Fruit fly (Drosophila melanogaster): ENCODE measurements around the gene CG9016.

Gene CG9016

DNA sequence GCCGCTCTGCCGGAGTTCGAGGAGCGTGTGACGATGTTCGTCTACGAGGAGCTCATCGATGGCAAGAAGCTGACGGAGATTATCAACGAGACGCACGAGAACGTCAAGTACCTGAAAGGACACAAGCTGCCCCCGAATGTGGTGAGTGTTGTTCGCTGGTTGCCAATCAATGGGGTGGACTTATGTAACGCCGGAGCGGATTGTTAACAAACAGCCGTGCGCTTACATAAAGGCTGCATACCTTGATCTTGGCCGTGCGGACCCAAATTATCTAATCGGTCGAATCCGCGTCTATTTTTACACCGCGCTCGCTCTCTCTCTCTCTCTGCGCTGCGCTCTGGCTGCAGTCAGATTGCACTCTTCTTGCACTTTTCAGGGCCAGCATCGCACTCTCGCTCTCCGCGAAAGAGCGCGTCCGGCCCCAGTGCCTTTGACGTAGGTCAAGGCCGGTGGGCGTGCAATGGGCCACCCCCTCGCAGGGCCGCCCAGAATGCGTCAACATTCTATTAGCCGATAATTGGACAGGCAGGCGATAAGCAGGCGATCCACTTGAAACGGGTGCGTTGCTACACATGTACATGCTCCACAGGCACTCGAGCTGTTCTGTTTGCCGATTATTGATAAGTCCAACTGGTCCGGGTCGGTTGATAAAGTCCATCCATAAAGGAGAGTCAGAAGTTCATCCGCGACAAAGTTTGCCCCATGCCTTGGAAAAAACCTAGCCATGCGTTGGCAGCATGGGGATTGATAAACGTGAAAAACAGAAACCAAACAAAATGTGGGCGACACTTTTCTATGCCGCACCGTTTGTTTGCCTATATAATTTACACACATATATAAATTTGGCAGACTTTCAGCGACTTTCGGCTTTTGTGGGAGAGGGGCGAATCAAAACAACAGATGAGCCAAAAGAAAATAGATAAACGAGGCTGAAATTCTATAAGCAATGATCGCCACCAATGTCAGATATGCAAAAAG is 21.1 kb upstream of the CG9016 start (continued):
- TF ChIP-seq Dref (GFP tag; IDR thresholded peaks at IDR 0.05) (no peak), sc (optimal IDR thresholded peaks at IDR 0.05) (no peak), sc (GFP tag; optimal IDR thresholded peaks at IDR 0.05) (no peak), sug (tag; optimal IDR thresholded peaks at IDR 0.05) (peak; percentile 97), CG43689 (GFP tag; IDR thresholded peaks at IDR 0.05) (no peak), yki (optimal IDR thresholded peaks at IDR 0.05) (peak; percentile 67), CG12219 (GFP tag; optimal IDR thresholded peaks at IDR 0.05) (no peak), CG32532 (GFP tag; IDR thresholded peaks at IDR 0.05) (no peak), CG2202 (tag; optimal IDR thresholded peaks at IDR 0.05) (no peak), Max (GFP tag; optimal IDR thresholded peaks at IDR 0.05) (no peak), mld (GFP tag; IDR thresholded peaks at IDR 0.05; ENCODE audit: partially characterized antibody) (no peak), Eip74EF (GFP tag; optimal IDR thresholded peaks at IDR 0.05) (no peak), zen2 (GFP tag; IDR thresholded peaks at IDR 0.05; ENCODE audit: partially characterized antibody) (peak; percentile 53; the same call in 2 of the 3 replicates), toy (GFP tag; IDR thresholded peaks at IDR 0.05) (no peak), Stat92E (GFP tag; optimal IDR thresholded peaks at IDR 0.05) (no peak), Hmx (GFP tag; optimal IDR thresholded peaks at IDR 0.05) (no peak), HmgD (GFP tag; optimal IDR thresholded peaks at IDR 0.05) (no peak), CG6813 (GFP tag; optimal IDR thresholded peaks at IDR 0.05) (no peak), lab (GFP tag; optimal IDR thresholded peaks at IDR 0.05) (no peak), CG14441 (GFP tag; IDR thresholded peaks at IDR 0.05) (no peak), nerfin-2 (GFP tag; IDR thresholded peaks at IDR 0.05; ENCODE audit: partially characterized antibody) (no peak), CG15514 (GFP tag; optimal IDR thresholded peaks at IDR 0.05) (no peak), CG17568 (GFP tag; optimal IDR thresholded peaks at IDR 0.05) (no peak), CG12155 (GFP tag; optimal IDR thresholded peaks at IDR 0.05) (no peak), Usf (GFP tag; optimal IDR thresholded peaks at IDR 0.05) (no peak), pum (GFP tag; optimal IDR thresholded peaks at IDR 0.05) (no peak), slp2 (GFP tag; optimal IDR thresholded peaks at IDR 0.05) (no peak), CG12942 (GFP tag; optimal IDR thresholded peaks at IDR 0.05) (no peak), unc-4 (GFP tag; IDR thresholded peaks at IDR 0.05; ENCODE audit: partially characterized antibody) (no peak), sob (GFP tag; IDR thresholded peaks at IDR 0.05) (peak; percentile 21; the same call in 1 of the 2 replicates), CG7556 (GFP tag; optimal IDR thresholded peaks at IDR 0.05) (no peak), chinmo (GFP tag; IDR thresholded peaks at IDR 0.05; ENCODE audit: partially characterized antibody) (peak; percentile 81; the same call in 1 of the 4 replicates), CG17912 (GFP tag; optimal IDR thresholded peaks at IDR 0.05) (peak; percentile 33), CG11560 (tag; IDR thresholded peaks at IDR 0.05) (no peak), CG4730 (GFP tag; IDR thresholded peaks at IDR 0.05) (no peak), onecut (GFP tag; IDR thresholded peaks at IDR 0.05) (peak; percentile 18; the same call in 1 of the 2 replicates), aop (GFP tag; IDR thresholded peaks at IDR 0.05) (no peak), CG9437 (GFP tag; optimal IDR thresholded peaks at IDR 0.05) (no peak), Hr51 (GFP tag; optimal IDR thresholded peaks at IDR 0.05) (no peak), fd102C (GFP tag; optimal IDR thresholded peaks at IDR 0.05) (no peak), slou (GFP tag; optimal IDR thresholded peaks at IDR 0.05) (no peak), CG11456 (GFP tag; IDR thresholded peaks at IDR 0.05) (no peak; the same call in 2 of the 3 replicates), Sry-β (GFP tag; optimal IDR thresholded peaks at IDR 0.05) (no peak), ftz-f1 (GFP tag; optimal IDR thresholded peaks at IDR 0.05) (peak; percentile 96), CG14710 (tag; optimal IDR thresholded peaks at IDR 0.05) (no peak), zfh2 (GFP tag; optimal IDR thresholded peaks at IDR 0.05) (no peak), Hmr (GFP tag; optimal IDR thresholded peaks at IDR 0.05) (no peak), tna (GFP tag; IDR thresholded peaks at IDR 0.05; ENCODE audit: partially characterized antibody) (no peak)

All from whole organism, embryonic.